Worm (Caenorhabditis elegans) whole organism, mixed stage, embryonic: ENCODE measurements around the gene ggtb-1.

ENCODE experiments used
- M03D4.4 ChIP-seq: sonication (generic microtip); optimal IDR thresholded peaks from 2 replicates; lab custom pipeline; 2017; ENCODE audit warnings: mild to moderate bottlenecking, missing genetic modification characterization, missing compliant biosample characterization
- bed-3 ChIP-seq: fragments of 200-800 bp; sonication (Bioruptor generic); optimal IDR thresholded peaks from 3 replicates; lab custom pipeline; 2018; ENCODE audit warnings: mild to moderate bottlenecking, missing genetic modification characterization, moderate library complexity, missing compliant biosample characterization
- blmp-1 ChIP-seq: fragments of 150-350 bp; optimal IDR thresholded peaks from 2 replicates; lab custom pipeline; 2014; ENCODE audit warnings: missing biosample characterization, missing genetic modification characterization
- ceh-39 ChIP-seq: fragments of 150-350 bp; optimal IDR thresholded peaks from 2 replicates; lab custom pipeline; 2014; ENCODE audit warnings: missing biosample characterization, missing genetic modification characterization
- ceh-43 ChIP-seq: fragments of 200-800 bp; sonication (Bioruptor generic); optimal IDR thresholded peaks from 2 replicates; lab custom pipeline; 2018; ENCODE audit warnings: mild to moderate bottlenecking, missing genetic modification characterization, moderate library complexity, missing compliant biosample characterization
- ceh-83 ChIP-seq: fragments of 200-800 bp; sonication (Bioruptor generic); optimal IDR thresholded peaks from 2 replicates; lab custom pipeline; 2018; ENCODE audit warnings: mild to moderate bottlenecking, missing genetic modification characterization, missing compliant biosample characterization
- ces-1 ChIP-seq: fragments of 150-350 bp; optimal IDR thresholded peaks from 2 replicates; lab custom pipeline; 2014; ENCODE audit warnings: missing biosample characterization, missing genetic modification reagents, missing genetic modification characterization
- cnd-1 ChIP-seq: fragments of 200-800 bp; sonication (Bioruptor generic); optimal IDR thresholded peaks from 2 replicates; lab custom pipeline; 2018; ENCODE audit warnings: mild to moderate bottlenecking, missing genetic modification characterization, missing compliant biosample characterization
- drap-1 ChIP-seq: fragments of 200-800 bp; sonication (Bioruptor generic); optimal IDR thresholded peaks from 3 replicates; lab custom pipeline; 2018; ENCODE audit warnings: mild to moderate bottlenecking, missing genetic modification characterization, missing compliant biosample characterization
- elt-1 ChIP-seq: sonication (generic microtip); optimal IDR thresholded peaks from 2 replicates; lab custom pipeline; 2017; ENCODE audit warnings: missing genetic modification characterization, mild to moderate bottlenecking, missing compliant biosample characterization, antibody characterized with exemption, moderate library complexity, borderline replicate concordance; ENCODE audit not compliant: insufficient read depth
- elt-3 ChIP-seq: fragments of 150-350 bp; optimal IDR thresholded peaks from 2 replicates; lab custom pipeline; 2014; ENCODE audit warnings: missing biosample characterization, missing genetic modification characterization
- flh-1 ChIP-seq: fragments of 200-800 bp; sonication (Bioruptor generic); optimal IDR thresholded peaks from 2 replicates; lab custom pipeline; 2018; ENCODE audit warnings: mild to moderate bottlenecking, missing genetic modification characterization, moderate library complexity, missing compliant biosample characterization
- ham-2 ChIP-seq: fragments of 200-800 bp; sonication (Bioruptor generic); optimal IDR thresholded peaks from 2 replicates; lab custom pipeline; 2018; ENCODE audit warnings: mild to moderate bottlenecking, missing genetic modification characterization, missing compliant biosample characterization
- hlh-1 ChIP-seq: fragments of 150-350 bp; optimal IDR thresholded peaks from 2 replicates; lab custom pipeline; 2014; ENCODE audit warnings: missing biosample characterization, missing genetic modification reagents, missing genetic modification characterization
- lin-13 ChIP-seq: fragments of 150-350 bp; optimal IDR thresholded peaks from 2 replicates; lab custom pipeline; 2014; ENCODE audit warnings: missing biosample characterization, missing genetic modification characterization
- lin-32 ChIP-seq: fragments of 200-800 bp; sonication (Bioruptor generic); optimal IDR thresholded peaks from 2 replicates; lab custom pipeline; 2018; ENCODE audit warnings: mild to moderate bottlenecking, missing genetic modification characterization, missing compliant biosample characterization
- lsy-2 ChIP-seq: fragments of 150-350 bp; optimal IDR thresholded peaks from 2 replicates; lab custom pipeline; 2014; ENCODE audit warnings: missing biosample characterization, missing genetic modification characterization
- mab-5 ChIP-seq: fragments of 150-350 bp; optimal IDR thresholded peaks from 2 replicates; lab custom pipeline; 2014; ENCODE audit warnings: missing biosample characterization, missing genetic modification characterization
- mep-1 ChIP-seq: fragments of 150-350 bp; optimal IDR thresholded peaks from 2 replicates; lab custom pipeline; 2017; ENCODE audit warnings: missing biosample characterization, missing genetic modification reagents, missing genetic modification characterization, inconsistent platforms
- mls-2 ChIP-seq: sonication (generic microtip); optimal IDR thresholded peaks from 2 replicates; lab custom pipeline; 2016; ENCODE audit warnings: mild to moderate bottlenecking, missing genetic modification characterization, moderate library complexity, missing compliant biosample characterization
- nhr-2 ChIP-seq: fragments of 150-350 bp; optimal IDR thresholded peaks from 2 replicates; lab custom pipeline; 2014; ENCODE audit warnings: missing biosample characterization, missing genetic modification characterization
- nhr-237 ChIP-seq: fragments of 150-350 bp; optimal IDR thresholded peaks from 2 replicates; lab custom pipeline; 2014; ENCODE audit warnings: missing biosample characterization, missing genetic modification characterization
- nhr-28 ChIP-seq: fragments of 150-350 bp; optimal IDR thresholded peaks from 2 replicates; lab custom pipeline; 2014; ENCODE audit warnings: missing biosample characterization, missing genetic modification characterization
- nhr-76 ChIP-seq: sonication (generic microtip); optimal IDR thresholded peaks from 2 replicates; lab custom pipeline; 2017; ENCODE audit warnings: missing biosample characterization, missing genetic modification characterization
- pha-4 ChIP-seq: fragments of 150-350 bp; optimal IDR thresholded peaks from 2 replicates; lab custom pipeline; 2018; ENCODE audit warnings: missing biosample characterization, missing genetic modification reagents, missing genetic modification characterization
- sem-2 ChIP-seq: fragments of 200-800 bp; sonication (Bioruptor generic); optimal IDR thresholded peaks from 2 replicates; lab custom pipeline; 2018; ENCODE audit warnings: mild to moderate bottlenecking, missing genetic modification characterization, missing compliant biosample characterization
- snpc-4 ChIP-seq: fragments of 150-350 bp; optimal IDR thresholded peaks from 2 replicates; lab custom pipeline; 2014; ENCODE audit warnings: missing biosample characterization, missing genetic modification characterization
- sptf-1 ChIP-seq: sonication (generic microtip); optimal IDR thresholded peaks from 2 replicates; lab custom pipeline; 2017; ENCODE audit warnings: mild to moderate bottlenecking, missing genetic modification characterization, moderate library complexity, missing compliant biosample characterization
- tbx-8 ChIP-seq: fragments of 200-800 bp; sonication (Bioruptor generic); optimal IDR thresholded peaks from 2 replicates; lab custom pipeline; 2018; ENCODE audit warnings: mild to moderate bottlenecking, missing genetic modification characterization, moderate library complexity, missing compliant biosample characterization
- unc-62 ChIP-seq: fragments of 150-350 bp; optimal IDR thresholded peaks from 2 replicates; lab custom pipeline; 2014; ENCODE audit warnings: missing biosample characterization, missing genetic modification reagents, missing genetic modification characterization
- zip-8 ChIP-seq: fragments of 150-350 bp; optimal IDR thresholded peaks from 2 replicates; lab custom pipeline; 2014; ENCODE audit warnings: missing biosample characterization, missing genetic modification characterization
- ztf-11 ChIP-seq: fragments of 150-350 bp; optimal IDR thresholded peaks from 2 replicates; lab custom pipeline; 2014; ENCODE audit warnings: missing biosample characterization, missing genetic modification characterization

The ggtb-1 gene

DNA sequence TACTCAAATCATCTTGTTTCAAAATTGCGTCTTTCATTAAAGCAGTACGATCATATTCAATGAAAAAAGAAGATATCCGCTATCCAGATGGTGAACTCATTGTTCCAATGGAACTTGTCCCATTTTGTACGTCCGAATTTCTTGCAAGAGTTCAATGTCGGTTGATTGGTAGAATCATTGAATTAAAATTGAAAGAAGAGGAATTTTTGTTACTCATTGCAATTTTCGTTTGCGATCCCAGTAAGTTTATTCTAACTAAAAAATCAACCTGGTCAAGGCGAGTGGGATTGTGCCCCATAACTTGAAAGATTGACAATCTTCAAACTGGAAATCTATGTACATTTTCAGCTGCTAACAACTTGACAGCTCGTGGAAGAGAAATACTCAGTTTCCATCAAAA, 37.1 kb upstream of the ggtb-1 start:
- no peak for TF ChIP-seq elt-3 (tag; lab: Kevin White, UChicago)
- no peak for TF ChIP-seq ceh-83
- no peak for TF ChIP-seq M03D4.4 (tag; lab: Kevin White, UChicago)

DNA sequence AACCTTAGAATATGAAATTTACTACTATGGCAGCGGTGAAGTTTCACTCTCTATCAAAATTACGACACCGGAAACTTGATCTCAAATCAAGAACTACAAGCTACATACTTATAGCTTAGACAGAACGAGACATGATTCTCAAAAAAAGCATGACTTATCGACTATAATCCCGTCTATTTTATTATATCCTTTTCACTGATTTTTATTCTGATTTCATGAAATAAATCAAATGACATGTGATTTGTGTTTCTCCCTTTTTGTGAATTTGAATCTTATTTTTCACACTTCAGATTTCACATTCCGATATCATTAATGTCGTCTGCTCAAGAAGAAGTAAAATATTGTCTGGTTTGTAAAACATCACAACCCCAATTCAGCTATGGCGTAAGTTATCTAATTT, 33.6 kb upstream of the ggtb-1 start, which contains the start of gene ZK418.11:
Gene ZK418.11 (plus strand): TSS at position 289 of the 400 bp plus-strand sequence.
- no peak for TF ChIP-seq ztf-11 (tag; lab: Kevin White, UChicago)
- no peak for TF ChIP-seq flh-1 (GFP tag; lab: Kevin White, UChicago)
- TF ChIP-seq mls-2 (tag; lab: Kevin White, UChicago): no peak
- TF ChIP-seq elt-3 (tag; lab: Kevin White, UChicago): no peak
- no peak for TF ChIP-seq elt-1
- TF ChIP-seq bed-3 (GFP tag; lab: Kevin White, UChicago): no peak
- TF ChIP-seq ceh-39 (tag; lab: Kevin White, UChicago): no peak
- no peak for TF ChIP-seq mep-1 (tag; lab: Kevin White, UChicago)
- TF ChIP-seq sptf-1: no peak
- TF ChIP-seq blmp-1: no peak
- TF ChIP-seq sem-2 (GFP tag; lab: Kevin White, UChicago): no peak
- TF ChIP-seq tbx-8 (GFP tag; lab: Kevin White, UChicago): no peak
- no peak for TF ChIP-seq zip-8 (tag; lab: Kevin White, UChicago)

- TF ChIP-seq snpc-4 (tag; lab: Kevin White, UChicago) (no peak), nhr-76 (tag; lab: Kevin White, UChicago) (no peak), blmp-1 (no peak), nhr-28 (tag; lab: Kevin White, UChicago) (no peak), nhr-2 (tag; lab: Kevin White, UChicago) (no peak), ceh-43 (GFP tag; lab: Kevin White, UChicago) (no peak), sptf-1 (no peak), unc-62 (GFP tag; lab: Kevin White, UChicago) (no peak), M03D4.4 (tag; lab: Kevin White, UChicago) (no peak), tbx-8 (GFP tag; lab: Kevin White, UChicago) (no peak), ham-2 (no peak), mab-5 (tag; lab: Kevin White, UChicago) (no peak), lin-32 (GFP tag; lab: Kevin White, UChicago) (no peak), lin-13 (tag; lab: Kevin White, UChicago) (no peak), pha-4 (tag; lab: Kevin White, UChicago) (no peak), drap-1 (GFP tag; lab: Kevin White, UChicago) (no peak), elt-1 (no peak), nhr-237 (tag; lab: Kevin White, UChicago) (no peak), zip-8 (tag; lab: Kevin White, UChicago) (no peak), ces-1 (no peak)
Observed at ce11 chrIII:7101814-7102477, 31.6 kb upstream of the ggtb-1 start.

- TF ChIP-seq bed-3 (GFP tag; lab: Kevin White, UChicago) (no peak), mls-2 (tag; lab: Kevin White, UChicago) (no peak), lin-13 (tag; lab: Kevin White, UChicago) (no peak), ceh-39 (tag; lab: Kevin White, UChicago) (no peak), ces-1 (no peak), mab-5 (tag; lab: Kevin White, UChicago) (no peak), lsy-2 (tag; lab: Kevin White, UChicago) (no peak), blmp-1 (no peak), unc-62 (GFP tag; lab: Kevin White, UChicago) (no peak)
- TF ChIP-seq, all 35 proteins: peak for 0
Observed at ce11 chrIII:7103940-7104440, 29.6 kb upstream of the ggtb-1 start, which contains the start of gene cpg-2. Gene cpg-2 (minus strand): TSS chrIII:7103990.

ce11 chrIII:7106854-7107253, 26.7 kb upstream of the ggtb-1 start:
- TF ChIP-seq lsy-2 (tag; lab: Kevin White, UChicago): no peak
- no peak for TF ChIP-seq nhr-237 (tag; lab: Kevin White, UChicago)
- TF ChIP-seq ham-2: no peak
- no peak for TF ChIP-seq lin-32 (GFP tag; lab: Kevin White, UChicago)
- TF ChIP-seq nhr-28 (tag; lab: Kevin White, UChicago): no peak
- no peak for TF ChIP-seq hlh-1
- TF ChIP-seq sem-2 (GFP tag; lab: Kevin White, UChicago): no peak
- TF ChIP-seq mab-5 (tag; lab: Kevin White, UChicago): no peak
- no peak for TF ChIP-seq nhr-76 (tag; lab: Kevin White, UChicago)
- no peak for TF ChIP-seq flh-1 (GFP tag; lab: Kevin White, UChicago)
- TF ChIP-seq pha-4 (tag; lab: Kevin White, UChicago): no peak
- TF ChIP-seq cnd-1 (tag; lab: Kevin White, UChicago): no peak
- no peak for TF ChIP-seq mls-2 (tag; lab: Kevin White, UChicago)
- no peak for TF ChIP-seq M03D4.4 (tag; lab: Kevin White, UChicago)
